Worm (Caenorhabditis elegans) whole organism, L4 larva: ENCODE results near the gene F41E6.17.

Experiments used
- D1046.2 ChIP-seq: fragments of 200-800 bp; sonication (Bioruptor generic); IDR thresholded peaks from 2 replicates; pipeline ENCODE4 v1.3.6; 2022; ENCODE audit warnings: missing genetic modification characterization, missing compliant biosample characterization
- F44E2.7 ChIP-seq: fragments of 200-800 bp; sonication (Bioruptor generic); IDR thresholded peaks from 2 replicates; pipeline ENCODE4 v2.1.2; 2022; ENCODE audit warnings: missing genetic modification characterization, missing compliant biosample characterization
- R02D3.7 ChIP-seq: fragments of 150-350 bp; sonication (generic microtip); optimal IDR thresholded peaks from 3 replicates; lab custom pipeline; 2014; ENCODE audit warnings: missing biosample characterization, missing genetic modification characterization
- Y5F2A.4 ChIP-seq: fragments of 200-800 bp; sonication (Bioruptor generic); optimal IDR thresholded peaks from 2 replicates; lab custom pipeline; 2018; ENCODE audit warnings: mild to moderate bottlenecking, missing genetic modification characterization, missing compliant biosample characterization
- aly-2 ChIP-seq: sonication (generic microtip); optimal IDR thresholded peaks from 2 replicates; lab custom pipeline; 2018; ENCODE audit warnings: missing biosample characterization, missing genetic modification characterization
- ama-1 ChIP-seq: fragments of 150-350 bp; optimal IDR thresholded peaks from 2 replicates; lab custom pipeline; 2014; ENCODE audit warnings: inconsistent platforms, mixed read lengths
- arid-1 ChIP-seq: fragments of 200-800 bp; sonication (Bioruptor generic); conservative IDR thresholded peaks from 2 replicates; pipeline ENCODE4 v1.3.6; 2022; ENCODE audit warnings: missing genetic modification reagents, missing genetic modification characterization, missing compliant biosample characterization
- attf-4 ChIP-seq: sonication (generic microtip); optimal IDR thresholded peaks from 3 replicates; lab custom pipeline; 2017; ENCODE audit warnings: missing biosample characterization, missing genetic modification characterization
- ceh-28 ChIP-seq: fragments of 150-350 bp; optimal IDR thresholded peaks from 2 replicates; lab custom pipeline; 2014; ENCODE audit warnings: missing biosample characterization, missing genetic modification reagents, missing genetic modification characterization
- ces-1 ChIP-seq: fragments of 150-350 bp; sonication (generic microtip); optimal IDR thresholded peaks from 4 replicates; lab custom pipeline; 2014; ENCODE audit warnings: missing biosample characterization, missing genetic modification reagents, missing genetic modification characterization
- cey-2 ChIP-seq: sonication (generic microtip); optimal IDR thresholded peaks from 3 replicates; lab custom pipeline; 2017; ENCODE audit warnings: missing genetic modification characterization, mild to moderate bottlenecking, missing compliant biosample characterization, antibody characterized with exemption, borderline replicate concordance; ENCODE audit not compliant: insufficient read depth
- ctbp-1 ChIP-seq: fragments of 200-800 bp; sonication (Bioruptor generic); IDR thresholded peaks from 2 replicates; pipeline ENCODE4 v1.3.6; 2022; ENCODE audit warnings: missing genetic modification reagents, missing genetic modification characterization, missing compliant biosample characterization
- daf-12 ChIP-seq: fragments of 150-350 bp; optimal IDR thresholded peaks from 2 replicates; lab custom pipeline; 2014; ENCODE audit warnings: missing biosample characterization, missing genetic modification reagents, missing genetic modification characterization
- daf-16 ChIP-seq, 3 experiments: sonication (generic microtip); optimal IDR thresholded peaks; 2 replicates each; lab custom pipeline; 2016 to 2017; ENCODE audit warnings: missing genetic modification characterization in 3 of 3, missing genetic modification reagents in 3 of 3, mild to moderate bottlenecking in 2 of 3, missing compliant biosample characterization in 2 of 3, missing biosample characterization in 1 of 3, moderate library complexity in 1 of 3
- daf-19 ChIP-seq: fragments of 200-800 bp; sonication (Bioruptor generic); conservative IDR thresholded peaks from 2 replicates; pipeline ENCODE4 v1.3.6; 2022; ENCODE audit warnings: missing genetic modification characterization, missing compliant biosample characterization
- dmd-9 ChIP-seq: fragments of 200-800 bp; sonication (Bioruptor generic); IDR thresholded peaks from 2 replicates; pipeline ENCODE4 v1.3.6; 2022; ENCODE audit warnings: missing genetic modification reagents, missing genetic modification characterization, missing compliant biosample characterization
- dpl-1 ChIP-seq: fragments of 150-350 bp; optimal IDR thresholded peaks from 2 replicates; lab custom pipeline; 2014; ENCODE audit warnings: missing biosample characterization, missing genetic modification reagents, missing genetic modification characterization
- egl-27 ChIP-seq: sonication (generic microtip); optimal IDR thresholded peaks from 3 replicates; lab custom pipeline; 2017; ENCODE audit warnings: missing biosample characterization, missing genetic modification reagents, missing genetic modification characterization
- fkh-10 ChIP-seq: fragments of 150-350 bp; optimal IDR thresholded peaks from 2 replicates; lab custom pipeline; 2014; ENCODE audit warnings: missing biosample characterization, missing genetic modification reagents, missing genetic modification characterization
- hif-1 ChIP-seq, 2 experiments: sonication (generic microtip); optimal IDR thresholded peaks; 2 replicates each; lab custom pipeline; 2016 to 2017; ENCODE audit warnings: missing compliant biosample characterization in 2 of 2, missing genetic modification characterization in 2 of 2, missing genetic modification reagents in 2 of 2, missing genotype in 2 of 2, mild to moderate bottlenecking in 1 of 2
- hlh-30 ChIP-seq: sonication (generic microtip); optimal IDR thresholded peaks from 2 replicates; lab custom pipeline; 2017; ENCODE audit warnings: antibody characterized with exemption, mild to moderate bottlenecking, missing genetic modification characterization, missing compliant biosample characterization; ENCODE audit not compliant: insufficient read depth
- lim-7 ChIP-seq: fragments of 200-800 bp; sonication (Bioruptor generic); IDR thresholded peaks from 2 replicates; pipeline ENCODE4 v1.3.6; 2022; ENCODE audit warnings: missing genetic modification characterization, missing compliant biosample characterization
- lin-1 ChIP-seq: fragments of 200-800 bp; sonication (Bioruptor generic); IDR thresholded peaks from 2 replicates; pipeline ENCODE4 v1.3.6; 2022; ENCODE audit warnings: missing genetic modification reagents, missing genetic modification characterization, missing compliant biosample characterization
- lin-13 ChIP-seq: fragments of 150-350 bp; optimal IDR thresholded peaks from 2 replicates; lab custom pipeline; 2014; ENCODE audit warnings: missing biosample characterization, missing genetic modification reagents, missing genetic modification characterization
- lin-29 ChIP-seq: fragments of 200-800 bp; sonication (Bioruptor generic); IDR thresholded peaks from 2 replicates; pipeline ENCODE4 v1.3.6; 2022; ENCODE audit warnings: missing genetic modification reagents, missing genetic modification characterization, missing compliant biosample characterization
- lsy-2 ChIP-seq, 2 experiments: fragments of 150-350 bp in 1 of 2; sonication (generic microtip) in 1 of 2; optimal IDR thresholded peaks; 2 replicates each; lab custom pipeline; 2014 to 2017; ENCODE audit warnings: missing biosample characterization in 2 of 2, missing genetic modification characterization in 2 of 2
- mxl-2 ChIP-seq: fragments of 200-800 bp; sonication (Bioruptor generic); conservative IDR thresholded peaks from 2 replicates; pipeline ENCODE4 v1.3.6; 2022; ENCODE audit warnings: missing genetic modification reagents, missing genetic modification characterization, missing compliant biosample characterization
- mxl-3 ChIP-seq: fragments of 200-800 bp; sonication (Bioruptor generic); optimal IDR thresholded peaks from 2 replicates; lab custom pipeline; 2018; ENCODE audit warnings: mild to moderate bottlenecking, missing genetic modification characterization, missing compliant biosample characterization
- nhr-10 ChIP-seq: fragments of 150-350 bp; optimal IDR thresholded peaks from 2 replicates; lab custom pipeline; 2014; ENCODE audit warnings: missing biosample characterization, missing genetic modification characterization
- nhr-102 ChIP-seq: sonication (generic microtip); optimal IDR thresholded peaks from 2 replicates; lab custom pipeline; 2016; ENCODE audit warnings: mild to moderate bottlenecking, missing genetic modification characterization, moderate library complexity, missing compliant biosample characterization
- nhr-11 ChIP-seq: fragments of 150-350 bp; optimal IDR thresholded peaks from 2 replicates; lab custom pipeline; 2014; ENCODE audit warnings: missing biosample characterization, missing genetic modification characterization
- nhr-111 ChIP-seq: fragments of 200-800 bp; sonication (Bioruptor generic); optimal IDR thresholded peaks from 2 replicates; lab custom pipeline; 2018; ENCODE audit warnings: mild to moderate bottlenecking, missing genetic modification characterization, missing compliant biosample characterization
- nhr-237 ChIP-seq: sonication (generic microtip); optimal IDR thresholded peaks from 2 replicates; lab custom pipeline; 2017; ENCODE audit warnings: missing biosample characterization, missing genetic modification characterization
- nhr-41 ChIP-seq: fragments of 200-800 bp; sonication (Bioruptor generic); IDR thresholded peaks from 2 replicates; pipeline ENCODE4 v1.3.6; 2022; ENCODE audit warnings: missing genetic modification reagents, missing genetic modification characterization, missing compliant biosample characterization
- nhr-42 ChIP-seq: fragments of 200-800 bp; sonication (Bioruptor generic); IDR thresholded peaks from 2 replicates; pipeline ENCODE4 v1.3.6; 2022; ENCODE audit warnings: missing genetic modification characterization, missing compliant biosample characterization
- nhr-48 ChIP-seq: sonication (generic microtip); optimal IDR thresholded peaks from 2 replicates; lab custom pipeline; 2016; ENCODE audit warnings: mild to moderate bottlenecking, missing genetic modification characterization, missing compliant biosample characterization
- nhr-6 ChIP-seq: fragments of 150-350 bp; optimal IDR thresholded peaks from 2 replicates; lab custom pipeline; 2014; ENCODE audit warnings: missing biosample characterization, missing genetic modification characterization
- pha-4 ChIP-seq, 2 experiments: fragments of 150-350 bp in 1 of 2; fragments of 200-800 bp in 1 of 2; sonication (Bioruptor generic) in 1 of 2; IDR thresholded peaks in 1 of 2; optimal IDR thresholded peaks in 1 of 2; 2 replicates each; pipeline versions ENCODE4 v1.3.6 to Lab custom; 2014 to 2022; ENCODE audit warnings: missing genetic modification characterization in 2 of 2, missing genetic modification reagents in 2 of 2, missing biosample characterization in 1 of 2, missing compliant biosample characterization in 1 of 2
- php-3 ChIP-seq: fragments of 200-800 bp; sonication (Bioruptor generic); IDR thresholded peaks from 2 replicates; pipeline ENCODE4 v1.3.6; 2022; ENCODE audit warnings: missing genetic modification reagents, missing genetic modification characterization, missing compliant biosample characterization
- pqm-1 ChIP-seq: sonication (generic microtip); optimal IDR thresholded peaks from 2 replicates; lab custom pipeline; 2017; ENCODE audit warnings: missing biosample characterization, missing genetic modification characterization
- rbr-2 ChIP-seq: sonication (generic microtip); optimal IDR thresholded peaks from 2 replicates; lab custom pipeline; 2016; ENCODE audit warnings: missing genotype, missing genetic modification characterization, missing compliant biosample characterization
- sdz-12 ChIP-seq: fragments of 200-800 bp; sonication (Bioruptor generic); optimal IDR thresholded peaks from 2 replicates; lab custom pipeline; 2018; ENCODE audit warnings: mild to moderate bottlenecking, missing genetic modification characterization, missing compliant biosample characterization
- set-16 ChIP-seq: fragments of 200-800 bp; sonication (Bioruptor generic); IDR thresholded peaks from 2 replicates; pipeline ENCODE4 v1.3.6; 2022; ENCODE audit warnings: missing genetic modification reagents, missing genetic modification characterization, missing compliant biosample characterization
- skn-1 ChIP-seq: fragments of 150-350 bp; optimal IDR thresholded peaks from 2 replicates; lab custom pipeline; 2014; ENCODE audit warnings: missing biosample characterization, missing genetic modification characterization
- tag-97 ChIP-seq: fragments of 200-800 bp; sonication (Bioruptor generic); IDR thresholded peaks from 2 replicates; pipeline ENCODE4 v1.3.6; 2022; ENCODE audit warnings: missing genetic modification characterization, missing compliant biosample characterization
- unc-39 ChIP-seq: sonication (generic microtip); optimal IDR thresholded peaks from 2 replicates; lab custom pipeline; 2017; ENCODE audit warnings: missing biosample characterization, missing genetic modification characterization
- vab-7 ChIP-seq: fragments of 200-800 bp; sonication (Bioruptor generic); IDR thresholded peaks from 2 replicates; pipeline ENCODE4 v1.3.6; 2022; ENCODE audit warnings: missing genetic modification reagents, missing genetic modification characterization, missing compliant biosample characterization
- zip-11 ChIP-seq: fragments of 200-800 bp; sonication (Bioruptor generic); IDR thresholded peaks from 2 replicates; pipeline ENCODE4 v1.3.6; 2022; ENCODE audit warnings: missing genetic modification characterization, missing compliant biosample characterization
- zip-2 ChIP-seq: fragments of 150-350 bp; optimal IDR thresholded peaks from 2 replicates; lab custom pipeline; 2014; ENCODE audit warnings: missing biosample characterization, missing genetic modification characterization

Gene F41E6.17

ce11 chrV:8606099-8606696, 17.7 kb upstream of the F41E6.17 start, which contains the start of gene vps-60:
Gene vps-60, minus strand, starts transcription at chrV:8606128.
- TF ChIP-seq nhr-48 (tag; lab: Kevin White, UChicago) (peak; percentile 90), mxl-3 (GFP tag; lab: Kevin White, UChicago) (peak; percentile 58), ceh-28 (tag; lab: Kevin White, UChicago) (peak; percentile 33), daf-12 (tag; lab: Kevin White, UChicago) (no peak), nhr-111 (GFP tag; lab: Kevin White, UChicago) (no peak), php-3 (GFP tag; lab: Robert Waterston, UW) (0 out of 2 replicates have a peak, but pooled peaks have one; percentile 58), nhr-11 (peak; percentile 93), pqm-1 (tag; lab: Kevin White, UChicago) (peak; percentile 23), lsy-2 (tag; optimal IDR thresholded peaks at IDR 0.05; lab: Kevin White, UChicago) (peak; percentile 43 to 92), F44E2.7 (GFP tag; lab: Robert Waterston, UW) (no peak), lin-13 (peak; percentile 81), ctbp-1 (GFP tag; lab: Robert Waterston, UW) (peak; percentile 86), lin-29 (GFP tag; lab: Robert Waterston, UW) (peak; percentile 76; the same call in 1 of the 2 replicates), set-16 (GFP tag; lab: Robert Waterston, UW) (peak; percentile 84), cey-2 (tag; lab: Kevin White, UChicago) (peak; percentile 21), nhr-102 (peak; percentile 66), fkh-10 (peak; percentile 74), pha-4 (GFP tag; IDR thresholded peaks at IDR 0.05; lab: Robert Waterston, UW) (peak; percentile 92), pha-4 (tag; optimal IDR thresholded peaks at IDR 0.05; lab: Kevin White, UChicago) (no peak), unc-39 (tag; lab: Kevin White, UChicago) (no peak), nhr-6 (tag; lab: Kevin White, UChicago) (peak; percentile 97), mxl-2 (0 out of 2 replicates have a peak, but pooled peaks have one; percentile 15), zip-2 (peak; percentile 60), aly-2 (tag; lab: Kevin White, UChicago) (no peak), skn-1 (no peak), ama-1 (lab: Kevin White, UChicago) (peak; percentile 50), D1046.2 (GFP tag; lab: Robert Waterston, UW) (no peak), daf-19 (no peak), rbr-2 (peak; percentile 93), attf-4 (no peak), tag-97 (GFP tag; lab: Robert Waterston, UW) (no peak), dpl-1 (GFP tag; lab: Kevin White, UChicago) (peak; percentile 82), hlh-30 (tag; lab: Kevin White, UChicago) (peak; percentile 93), daf-16 (GFP tag; optimal IDR thresholded peaks at IDR 0.05; lab: Kevin White, UChicago) (peak; percentile 26 to 53), daf-16 (tag; optimal IDR thresholded peaks at IDR 0.05; lab: Kevin White, UChicago) (peak; percentile 91), ces-1 (GFP tag; lab: Kevin White, UChicago) (peak; percentile 35), lin-1 (GFP tag; lab: Robert Waterston, UW) (peak; percentile 64), nhr-41 (GFP tag; lab: Robert Waterston, UW) (0 out of 2 replicates have a peak, but pooled peaks have one; percentile 29), egl-27 (tag; lab: Kevin White, UChicago) (no peak), Y5F2A.4 (GFP tag; lab: Kevin White, UChicago) (no peak), lim-7 (GFP tag; lab: Robert Waterston, UW) (0 out of 2 replicates have a peak, but pooled peaks have one; percentile 26), zip-11 (GFP tag; lab: Robert Waterston, UW) (no peak), R02D3.7 (no peak), dmd-9 (GFP tag; lab: Robert Waterston, UW) (no peak), nhr-237 (tag; lab: Kevin White, UChicago) (no peak), arid-1 (GFP tag; lab: Robert Waterston, UW) (peak; percentile 85), nhr-10 (tag; lab: Kevin White, UChicago) (peak; percentile 86), hif-1 (tag; optimal IDR thresholded peaks at IDR 0.05; lab: Kevin White, UChicago) (peak; percentile 37 to 88), nhr-42 (GFP tag; lab: Robert Waterston, UW) (peak; percentile 77; the same call in 1 of the 2 replicates), sdz-12 (GFP tag; lab: Kevin White, UChicago) (peak; percentile 30), vab-7 (peak; percentile 56)
